Worm (Caenorhabditis elegans): ENCODE measurements around the gene ruvb-2.

DNA sequence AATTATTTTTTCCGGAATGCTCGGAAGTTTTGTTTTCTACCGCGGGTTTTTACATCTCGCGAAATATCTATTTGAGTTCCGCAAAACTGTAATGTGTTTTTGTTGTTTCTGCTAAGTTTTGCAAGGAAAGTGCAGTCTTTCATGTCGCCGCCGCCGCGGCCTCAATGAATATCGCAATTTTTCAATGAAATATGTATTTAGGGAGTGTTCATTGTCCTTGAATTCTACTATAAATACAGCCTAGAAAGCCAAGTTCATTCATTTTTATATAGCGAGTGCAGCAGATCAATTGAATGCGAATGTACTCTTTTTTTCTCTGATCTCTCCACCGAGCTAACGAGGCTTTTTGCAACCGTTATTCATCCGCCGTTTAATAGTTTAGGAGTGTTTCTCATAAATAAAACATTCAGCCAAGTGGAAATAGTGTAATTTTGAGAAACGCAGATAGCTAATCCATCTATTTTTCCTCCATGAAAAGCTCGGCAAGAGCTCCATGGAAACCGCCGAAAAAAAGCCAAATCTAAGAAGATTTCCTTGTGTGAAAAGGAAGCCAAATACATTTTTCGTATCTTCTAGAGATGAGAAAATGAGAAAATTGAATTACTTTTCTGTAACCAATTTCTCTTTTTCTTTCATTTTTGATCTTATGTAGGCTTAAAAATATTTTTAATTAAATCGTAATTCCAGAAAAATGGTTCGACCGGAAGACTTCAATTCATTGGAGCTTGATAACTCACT is 6.2 kb downstream of the ruvb-2 start, which contains the start of gene T22D1.3:
- TF ChIP-seq mbf-1 (tag; optimal IDR thresholded peaks at IDR 0.05), result no peak
- TF ChIP-seq skn-1 (tag; optimal IDR thresholded peaks at IDR 0.05), result no peak
- no peak for TF ChIP-seq blmp-1 (tag; optimal IDR thresholded peaks at IDR 0.05; ENCODE audit: insufficient read depth)
